Worm (Caenorhabditis elegans): Measurements from ENCODE around the gene frpr-8.

ce11 chrX:8718856-8719255 is 21.2 kb downstream of the frpr-8 start, which contains the start of gene F53A9.8:
- TF ChIP-seq nhr-85 (tag): no peak
- TF ChIP-seq unc-130 (tag; optimal IDR thresholded peaks at IDR 0.05): no peak
- TF ChIP-seq pax-3 (tag; optimal IDR thresholded peaks at IDR 0.05): peak; percentile 11
- no peak for TF ChIP-seq sptf-1 (tag; optimal IDR thresholded peaks at IDR 0.05)
- TF ChIP-seq nhr-237 (tag; optimal IDR thresholded peaks at IDR 0.05): no peak
- no peak for TF ChIP-seq ztf-4 (tag; optimal IDR thresholded peaks at IDR 0.05)
- TF ChIP-seq lin-13 (GFP tag; optimal IDR thresholded peaks at IDR 0.05): no peak
- no peak for TF ChIP-seq aly-2 (tag; optimal IDR thresholded peaks at IDR 0.05)
- no peak for TF ChIP-seq ceh-82 (tag; optimal IDR thresholded peaks at IDR 0.05)
- no peak for TF ChIP-seq dpl-1 (GFP tag; optimal IDR thresholded peaks at IDR 0.05)
